Worm (Caenorhabditis elegans): ENCODE data around the gene K04A8.19.
A peak's percentile ranks its signal among the peaks of the same experiment; 100 is the strongest.

Gene K04A8.19

DNA sequence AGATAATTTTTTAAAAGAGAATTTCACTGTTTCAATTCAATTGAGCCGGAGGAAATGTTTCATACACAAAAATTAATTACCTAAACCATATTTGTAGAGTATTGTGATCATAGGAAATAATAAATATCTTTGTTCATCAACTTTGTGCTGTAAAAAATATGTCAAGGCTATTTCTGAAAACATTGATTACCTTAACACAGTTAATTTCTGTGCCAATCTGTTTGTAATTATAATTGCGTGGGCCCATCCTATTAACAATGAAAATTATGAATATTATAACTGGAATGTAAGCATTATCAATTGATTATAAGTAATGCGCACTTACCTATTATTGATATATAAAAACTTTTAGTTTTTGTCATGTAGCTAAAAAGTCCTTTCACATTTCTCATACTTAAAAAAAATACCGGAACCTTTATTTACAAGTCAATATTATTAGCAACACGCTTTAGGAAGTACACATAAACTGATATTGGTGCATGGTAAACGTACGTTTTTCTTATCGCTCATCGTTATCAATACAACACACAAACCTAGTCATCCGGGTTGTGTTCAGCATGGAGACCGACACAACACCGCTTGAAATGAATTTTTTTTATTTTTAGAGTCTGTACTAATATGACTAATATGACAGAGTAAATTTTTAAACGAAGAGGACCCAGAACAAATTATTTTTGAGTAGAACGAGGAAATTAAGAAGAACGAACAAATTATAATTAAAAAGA, 21.4 kb upstream of the K04A8.19 start, which contains the start of gene fut-2:
TSS of gene fut-2 (minus strand) at position 485 of the 725 bp plus-strand sequence.
- peak; percentile 67 for TF ChIP-seq dve-1 (tag; optimal IDR thresholded peaks at IDR 0.05; ENCODE audit: insufficient read depth)
- TF ChIP-seq lin-29 (GFP tag; IDR thresholded peaks at IDR 0.05) = no peak
- TF ChIP-seq egl-27 (tag; optimal IDR thresholded peaks at IDR 0.05) = no peak
- no peak for TF ChIP-seq T26A8.4 (GFP tag; IDR thresholded peaks at IDR 0.05)
- no peak for TF ChIP-seq nhr-25 (tag; optimal IDR thresholded peaks at IDR 0.05; ENCODE audit: borderline replicate concordance, insufficient read depth)
- TF ChIP-seq nhr-77 (tag; optimal IDR thresholded peaks at IDR 0.05) = no peak
- TF ChIP-seq hmg-1.1 (GFP tag; IDR thresholded peaks at IDR 0.05) = no peak
- no peak for TF ChIP-seq mxl-2 (GFP tag; conservative IDR thresholded peaks at IDR 0.05)
- peak in 1 of 2 experiments; percentile 5 for TF ChIP-seq mdl-1 (tag; optimal IDR thresholded peaks at IDR 0.05)
- TF ChIP-seq F26F4.8 (GFP tag; conservative IDR thresholded peaks at IDR 0.05) = no peak
- TF ChIP-seq vab-7 (GFP tag; IDR thresholded peaks at IDR 0.05) = no peak
- TF ChIP-seq hlh-30 (tag; optimal IDR thresholded peaks at IDR 0.05; ENCODE audit: insufficient read depth) = no peak
- TF ChIP-seq cey-2 (tag; optimal IDR thresholded peaks at IDR 0.05; ENCODE audit: borderline replicate concordance, insufficient read depth) = no peak
- peak; percentile 98 for TF ChIP-seq pqm-1 (tag; optimal IDR thresholded peaks at IDR 0.05)
- TF ChIP-seq ztf-7 (tag; optimal IDR thresholded peaks at IDR 0.05) = no peak
- TF ChIP-seq aha-1 (tag) = peak; percentile 90
- TF ChIP-seq dmd-6 (GFP tag; IDR thresholded peaks at IDR 0.05) = peak; percentile 33; the same call in 1 of the 2 replicates
- TF ChIP-seq nhr-28 (tag; optimal IDR thresholded peaks at IDR 0.05) = peak; percentile 90
- no peak for TF ChIP-seq dmd-9 (GFP tag; IDR thresholded peaks at IDR 0.05)
- no peak for TF ChIP-seq daf-16 (GFP tag; optimal IDR thresholded peaks at IDR 0.05)
- TF ChIP-seq daf-16 (tag; optimal IDR thresholded peaks at IDR 0.05) = peak; percentile 96
- no peak for TF ChIP-seq D1046.2 (GFP tag; IDR thresholded peaks at IDR 0.05)

DNA sequence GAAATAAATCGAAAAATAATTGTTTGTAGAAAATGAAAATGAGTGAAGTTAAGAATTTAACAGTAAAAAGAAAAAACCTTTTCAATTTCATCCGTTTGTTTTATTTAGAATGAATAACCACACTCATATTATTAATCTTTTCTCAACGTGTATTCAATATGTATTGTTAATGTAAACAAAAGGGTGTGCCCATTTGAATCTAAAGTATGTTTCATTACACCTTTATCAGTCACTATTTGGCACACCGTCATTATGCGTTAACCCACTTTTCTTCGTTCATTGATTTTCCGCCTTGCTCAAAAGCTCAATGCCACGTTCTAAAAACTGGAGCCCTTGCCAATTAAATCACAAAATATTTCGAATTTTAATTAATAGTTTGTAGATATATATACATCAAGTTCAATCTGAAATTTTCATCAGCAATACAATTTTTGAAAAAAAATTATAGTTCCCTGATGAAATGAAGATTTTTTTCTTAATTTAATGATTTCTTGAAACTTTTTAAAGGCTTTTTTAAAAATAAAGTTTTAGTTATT, 11.7 kb upstream of the K04A8.19 start, which contains the start of gene K04A8.1:
TSS of gene K04A8.1 (plus strand) at position 486 of the 536 bp plus-strand sequence.
- TF ChIP-seq tra-1 (GFP tag; IDR thresholded peaks at IDR 0.05) (no peak), spr-1 (tag; optimal IDR thresholded peaks at IDR 0.05) (no peak), nhr-6 (tag; optimal IDR thresholded peaks at IDR 0.05) (no peak), zfp-3 (GFP tag; conservative IDR thresholded peaks at IDR 0.05) (no peak), spr-3 (GFP tag; optimal IDR thresholded peaks at IDR 0.05) (no peak), nhr-25 (tag; optimal IDR thresholded peaks at IDR 0.05; ENCODE audit: borderline replicate concordance, insufficient read depth) (no peak), ceh-32 (tag; optimal IDR thresholded peaks at IDR 0.05; ENCODE audit: poor library complexity) (no peak), nhr-28 (tag; optimal IDR thresholded peaks at IDR 0.05) (peak; percentile 45), daf-16 (GFP tag; optimal IDR thresholded peaks at IDR 0.05) (no peak), daf-16 (tag; optimal IDR thresholded peaks at IDR 0.05) (peak; percentile 75), ztf-11 (tag; optimal IDR thresholded peaks at IDR 0.05) (no peak), unc-130 (GFP tag; optimal IDR thresholded peaks at IDR 0.05) (no peak), mdl-1 (tag; optimal IDR thresholded peaks at IDR 0.05) (no peak), lin-39 (tag; optimal IDR thresholded peaks at IDR 0.05) (no peak), mdt-29 (GFP tag; IDR thresholded peaks at IDR 0.05) (no peak), lin-38 (GFP tag; IDR thresholded peaks at IDR 0.05) (no peak), dve-1 (tag; optimal IDR thresholded peaks at IDR 0.05; ENCODE audit: insufficient read depth) (peak; percentile 50), pqm-1 (tag; optimal IDR thresholded peaks at IDR 0.05) (peak; percentile 69), hmg-1.1 (GFP tag; IDR thresholded peaks at IDR 0.05) (no peak)

DNA sequence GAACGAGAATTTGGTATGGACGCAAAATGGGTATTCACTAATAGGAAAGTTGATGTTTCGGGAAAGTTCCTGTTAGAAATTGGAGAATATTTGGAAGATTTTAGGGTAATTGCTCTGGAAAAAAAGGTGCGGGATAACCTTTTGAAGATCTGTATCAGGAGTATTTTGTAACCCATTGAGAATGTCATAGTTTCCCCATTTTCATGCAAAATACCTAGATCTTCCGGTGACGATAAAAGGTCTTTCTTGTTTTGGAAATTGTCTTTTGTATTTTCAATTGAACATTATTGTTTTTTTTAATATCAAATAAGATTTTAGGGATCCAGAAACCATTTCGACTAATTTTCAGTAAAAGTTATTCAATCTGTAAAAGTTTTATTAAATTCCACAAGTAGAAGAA, 7.4 kb upstream of the K04A8.19 start, which contains the start of gene spp-19:
TSS of gene spp-19 (minus strand) at position 101 of the 400 bp plus-strand sequence.
- TF ChIP-seq daf-12 (tag; optimal IDR thresholded peaks at IDR 0.05) (no peak), lim-7 (GFP tag; IDR thresholded peaks at IDR 0.05) (no peak), ceh-32 (tag; optimal IDR thresholded peaks at IDR 0.05; ENCODE audit: poor library complexity) (no peak), nhr-25 (tag; optimal IDR thresholded peaks at IDR 0.05; ENCODE audit: borderline replicate concordance, insufficient read depth) (no peak), Y5F2A.4 (GFP tag; optimal IDR thresholded peaks at IDR 0.05) (no peak), nhr-102 (tag; optimal IDR thresholded peaks at IDR 0.05) (no peak), hlh-11 (tag; optimal IDR thresholded peaks at IDR 0.05) (no peak), daf-16 (GFP tag; optimal IDR thresholded peaks at IDR 0.05) (no peak), daf-16 (tag; optimal IDR thresholded peaks at IDR 0.05) (no peak), mdl-1 (tag; optimal IDR thresholded peaks at IDR 0.05) (no peak), lin-29 (GFP tag; IDR thresholded peaks at IDR 0.05) (no peak)

All from whole organism, L4 larva.